5 fruit fly cellular contexts compared by ENCODE assay signal in the genomic region with DNA sequence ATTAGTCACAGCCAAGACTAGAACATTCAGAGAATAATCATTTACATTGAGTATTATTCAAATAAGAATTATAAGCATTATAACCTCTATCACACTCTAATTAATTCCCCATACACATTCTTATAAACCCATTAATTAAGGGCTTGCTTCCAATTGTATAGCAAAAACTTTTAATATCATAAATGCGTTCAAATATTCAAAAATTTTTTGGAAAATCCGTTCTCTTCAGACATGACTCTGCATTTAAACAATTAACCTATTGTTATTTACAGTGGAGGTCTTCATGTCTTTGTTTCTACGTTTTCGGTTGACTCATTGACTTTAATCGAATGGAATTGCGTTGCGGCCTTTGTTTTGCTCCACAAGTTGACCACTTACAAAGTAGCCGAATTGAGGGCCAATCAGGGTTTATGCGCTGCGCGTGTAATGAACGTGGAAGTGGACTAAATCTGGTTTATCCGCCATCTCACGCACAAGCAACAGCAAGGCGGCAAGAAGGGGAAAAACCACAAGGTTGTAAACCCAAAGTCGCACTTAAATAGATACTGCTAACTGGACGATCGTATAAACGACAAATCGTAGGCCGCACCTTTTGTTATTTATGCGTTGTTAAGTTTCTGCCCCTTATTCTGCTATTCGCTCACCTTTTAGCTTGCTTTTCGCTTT.
A peak's percentile ranks its signal among the peaks of the same experiment; 100 is the strongest.
TF ChIP-seq lines count a peak whose summit lies in the region.

No protein-coding gene starts in this region.

TF ChIP-seq in whole organism, adult, 20 proteins besides CTCF, POLR2A, EP300 and RAD21 (continued from another document):
- TF ChIP-seq bab1 (GFP tag; optimal IDR thresholded peaks at IDR 0.05; lab: Kevin White, UChicago) (peak; percentile 67), cnc (optimal IDR thresholded peaks at IDR 0.05; lab: Kevin White, UChicago) (no peak), kay (GFP tag; lab: Kevin White, UChicago; ENCODE audit: borderline replicate concordance) (no peak)

TF ChIP-seq in whole organism, embryonic, 481 proteins besides CTCF, POLR2A, EP300 and RAD21 (continued from another document and continues in another):
- TF ChIP-seq CG8359 (GFP tag; optimal IDR thresholded peaks at IDR 0.05; lab: Kevin White, UChicago; ENCODE audit: borderline replicate concordance) (no peak), CG1832 (GFP tag; optimal IDR thresholded peaks at IDR 0.05; lab: Kevin White, UChicago) (no peak), CG14965 (GFP tag; optimal IDR thresholded peaks at IDR 0.05; lab: Kevin White, UChicago; ENCODE audit: borderline replicate concordance) (no peak), CG7963 (GFP tag; IDR thresholded peaks at IDR 0.05; lab: Robert Waterston, UW; ENCODE audit: partially characterized antibody) (no peak), CG17361 (GFP tag; IDR thresholded peaks at IDR 0.05; lab: Robert Waterston, UW) (no peak), repo (GFP tag; optimal IDR thresholded peaks at IDR 0.05; lab: Kevin White, UChicago) (no peak), Mrtf (GFP tag; IDR thresholded peaks at IDR 0.05; lab: Robert Waterston, UW) (no peak), pfk (GFP tag; optimal IDR thresholded peaks at IDR 0.05; lab: Kevin White, UChicago) (no peak), zfh2 (GFP tag; optimal IDR thresholded peaks at IDR 0.05; lab: Kevin White, UChicago) (peak; percentile 74), CG11696 (GFP tag; IDR thresholded peaks at IDR 0.05; lab: Robert Waterston, UW) (0 out of 2 replicates have a peak, but pooled peaks have one; percentile 39), Neu2 (GFP tag; optimal IDR thresholded peaks at IDR 0.05; lab: Kevin White, UChicago; ENCODE audit: borderline replicate concordance) (no peak), CG1603 (tag; optimal IDR thresholded peaks at IDR 0.05; lab: Kevin White, UChicago) (peak; percentile 47), bigmax (GFP tag; optimal IDR thresholded peaks at IDR 0.05; lab: Kevin White, UChicago) (no peak), nom (GFP tag; optimal IDR thresholded peaks at IDR 0.05; lab: Kevin White, UChicago) (peak; percentile 58), pita (GFP tag; optimal IDR thresholded peaks at IDR 0.05; lab: Kevin White, UChicago) (no peak), gfzf (GFP tag; optimal IDR thresholded peaks at IDR 0.05; lab: Kevin White, UChicago) (no peak), CG10366 (GFP tag; IDR thresholded peaks at IDR 0.05; lab: Robert Waterston, UW) (peak; percentile 54), Mes4 (GFP tag; optimal IDR thresholded peaks at IDR 0.05; lab: Kevin White, UChicago) (peak; percentile 9), CG1024 (GFP tag; IDR thresholded peaks at IDR 0.05; lab: Robert Waterston, UW) (no peak), Hmr (GFP tag; optimal IDR thresholded peaks at IDR 0.05; lab: Kevin White, UChicago) (peak; percentile 71), Max (GFP tag; optimal IDR thresholded peaks at IDR 0.05; lab: Kevin White, UChicago) (no peak), Trl (optimal IDR thresholded peaks at IDR 0.05; lab: Kevin White, UChicago) (no peak), Trl (GFP tag; optimal IDR thresholded peaks at IDR 0.05; lab: Kevin White, UChicago) (peak; percentile 14), TFAM (GFP tag; optimal IDR thresholded peaks at IDR 0.05; lab: Kevin White, UChicago) (no peak), CG9727 (GFP tag; optimal IDR thresholded peaks at IDR 0.05; lab: Kevin White, UChicago) (peak; percentile 24), slbo (GFP tag; IDR thresholded peaks at IDR 0.05; lab: Robert Waterston, UW) (peak; percentile 87), CG11247 (GFP tag; IDR thresholded peaks at IDR 0.05; lab: Robert Waterston, UW) (peak; percentile 66), her (GFP tag; optimal IDR thresholded peaks at IDR 0.05; lab: Kevin White, UChicago) (peak; percentile 76), Fer3 (tag; optimal IDR thresholded peaks at IDR 0.05; lab: Kevin White, UChicago) (peak; percentile 69), ERR (GFP tag; optimal IDR thresholded peaks at IDR 0.05; lab: Kevin White, UChicago) (no peak)

TF ChIP-seq in whole organism, prepupa, 60 proteins besides CTCF, POLR2A, EP300 and RAD21 (continued from another document and continues in another):
- peak; percentile 31 for TF ChIP-seq Smox (GFP tag; optimal IDR thresholded peaks at IDR 0.05; lab: Kevin White, UChicago)
- peak; percentile 42 for TF ChIP-seq CG1621 (tag; optimal IDR thresholded peaks at IDR 0.05; lab: Kevin White, UChicago)
- TF ChIP-seq Eip93F (GFP tag; optimal IDR thresholded peaks at IDR 0.05; lab: Kevin White, UChicago) = peak; percentile 39
- peak; percentile 37; the same call in 2 of the 3 replicates for TF ChIP-seq CG8119 (GFP tag; IDR thresholded peaks at IDR 0.05; lab: Robert Waterston, UW)
- TF ChIP-seq CG6854 (GFP tag; optimal IDR thresholded peaks at IDR 0.05; lab: Kevin White, UChicago) = no peak
- no peak for TF ChIP-seq Hr38 (GFP tag; optimal IDR thresholded peaks at IDR 0.05; lab: Kevin White, UChicago)
- TF ChIP-seq Eip78C (GFP tag; lab: Kevin White, UChicago) = peak; percentile 78
- peak; percentile 78 for TF ChIP-seq Sox14 (GFP tag; optimal IDR thresholded peaks at IDR 0.05; lab: Kevin White, UChicago)
- peak; percentile 37 for TF ChIP-seq Ets96B (tag; optimal IDR thresholded peaks at IDR 0.05; lab: Kevin White, UChicago)
- TF ChIP-seq ss (GFP tag; optimal IDR thresholded peaks at IDR 0.05; lab: Kevin White, UChicago) = peak; percentile 13 to 55
- peak; percentile 42 for TF ChIP-seq acj6 (GFP tag; optimal IDR thresholded peaks at IDR 0.05; lab: Kevin White, UChicago)
- TF ChIP-seq Sox15 (GFP tag; optimal IDR thresholded peaks at IDR 0.05; lab: Kevin White, UChicago) = peak; percentile 41
- no peak for TF ChIP-seq CG32006 (GFP tag; optimal IDR thresholded peaks at IDR 0.05; lab: Kevin White, UChicago)
- TF ChIP-seq Met (GFP tag; optimal IDR thresholded peaks at IDR 0.05; lab: Kevin White, UChicago) = peak; percentile 24
- peak; percentile 79 for TF ChIP-seq svp (GFP tag; lab: Kevin White, UChicago)
- peak; percentile 36 for TF ChIP-seq CG3919 (GFP tag; optimal IDR thresholded peaks at IDR 0.05; lab: Kevin White, UChicago)
- no peak for TF ChIP-seq CG16779 (tag; optimal IDR thresholded peaks at IDR 0.05; lab: Kevin White, UChicago)
- peak; percentile 2 for TF ChIP-seq Ets21C (GFP tag; optimal IDR thresholded peaks at IDR 0.05; lab: Kevin White, UChicago)
- TF ChIP-seq Hr4 (GFP tag; optimal IDR thresholded peaks at IDR 0.05; lab: Kevin White, UChicago) = no peak
- TF ChIP-seq fkh (GFP tag; optimal IDR thresholded peaks at IDR 0.05; lab: Kevin White, UChicago) = no peak
- peak; percentile 58 for TF ChIP-seq CG31627 (GFP tag; optimal IDR thresholded peaks at IDR 0.05; lab: Kevin White, UChicago)
- peak; percentile 26 for TF ChIP-seq CG3032 (tag; optimal IDR thresholded peaks at IDR 0.05; lab: Kevin White, UChicago)
- no peak for TF ChIP-seq CG11294 (GFP tag; IDR thresholded peaks at IDR 0.05; lab: Robert Waterston, UW)
- no peak for TF ChIP-seq spab (GFP tag; optimal IDR thresholded peaks at IDR 0.05; lab: Kevin White, UChicago)
- TF ChIP-seq Gug (GFP tag; IDR thresholded peaks at IDR 0.05; lab: Robert Waterston, UW) = peak; percentile 23
- TF ChIP-seq CG8632 (GFP tag; optimal IDR thresholded peaks at IDR 0.05; lab: Kevin White, UChicago) = peak; percentile 10
- peak; percentile 71 for TF ChIP-seq esn (GFP tag; optimal IDR thresholded peaks at IDR 0.05; lab: Kevin White, UChicago)
- TF ChIP-seq salr (GFP tag; optimal IDR thresholded peaks at IDR 0.05; lab: Kevin White, UChicago) = peak in 1 of 2 experiments; percentile 59
- TF ChIP-seq fd85E (GFP tag; optimal IDR thresholded peaks at IDR 0.05; lab: Kevin White, UChicago) = no peak
- peak; percentile 74 for TF ChIP-seq topi (GFP tag; optimal IDR thresholded peaks at IDR 0.05; lab: Kevin White, UChicago)
- peak; percentile 49 for TF ChIP-seq CG6808 (GFP tag; optimal IDR thresholded peaks at IDR 0.05; lab: Kevin White, UChicago)
- TF ChIP-seq CG34406 (GFP tag; optimal IDR thresholded peaks at IDR 0.05; lab: Kevin White, UChicago) = peak; percentile 45

TF ChIP-seq in whole organism, pupa, 21 proteins besides CTCF, POLR2A, EP300 and RAD21 (continued from another document):
- TF ChIP-seq Ets98B (GFP tag; IDR thresholded peaks at IDR 0.05; lab: Robert Waterston, UW) (peak; percentile 52), Snoo (tag; optimal IDR thresholded peaks at IDR 0.05; lab: Kevin White, UChicago) (peak; percentile 52)
TF ChIP-seq in whole organism, pupa: peak in this region for 13.

TF ChIP-seq in whole organism, wandering third instar larva, 38 proteins besides CTCF, POLR2A, EP300 and RAD21 (continued from another document):
- TF ChIP-seq ey (GFP tag; optimal IDR thresholded peaks at IDR 0.05; lab: Kevin White, UChicago) = peak; percentile 51
- peak; percentile 55 for TF ChIP-seq HLH106 (tag; optimal IDR thresholded peaks at IDR 0.05; lab: Kevin White, UChicago)
- TF ChIP-seq Vsx2 (GFP tag; optimal IDR thresholded peaks at IDR 0.05; lab: Kevin White, UChicago; ENCODE audit: partially characterized antibody) = no peak
- peak; percentile 50 for TF ChIP-seq h (GFP tag; optimal IDR thresholded peaks at IDR 0.05; lab: Kevin White, UChicago)
- peak in 1 of 2 experiments; percentile 9 for TF ChIP-seq foxo (GFP tag; optimal IDR thresholded peaks at IDR 0.05; lab: Kevin White, UChicago)
- TF ChIP-seq Hr78 (GFP tag; optimal IDR thresholded peaks at IDR 0.05; lab: Kevin White, UChicago) = no peak
- no peak for TF ChIP-seq CrebA (GFP tag; optimal IDR thresholded peaks at IDR 0.05; lab: Kevin White, UChicago; ENCODE audit: borderline replicate concordance)
- peak; percentile 14 for TF ChIP-seq CG9705 (GFP tag; optimal IDR thresholded peaks at IDR 0.05; lab: Kevin White, UChicago)
- no peak for TF ChIP-seq woc (GFP tag; optimal IDR thresholded peaks at IDR 0.05; lab: Kevin White, UChicago)
- no peak for TF ChIP-seq brk (GFP tag; optimal IDR thresholded peaks at IDR 0.05; lab: Kevin White, UChicago)
- TF ChIP-seq Sp1 (GFP tag; optimal IDR thresholded peaks at IDR 0.05; lab: Kevin White, UChicago) = peak; percentile 44
- no peak for TF ChIP-seq pan (optimal IDR thresholded peaks at IDR 0.05; lab: Kevin White, UChicago)
- peak; percentile 66 for TF ChIP-seq br (GFP tag; optimal IDR thresholded peaks at IDR 0.05; lab: Kevin White, UChicago)
- TF ChIP-seq Dif (GFP tag; optimal IDR thresholded peaks at IDR 0.05; lab: Kevin White, UChicago; ENCODE audit: partially characterized antibody) = no peak
- TF ChIP-seq sv (GFP tag; optimal IDR thresholded peaks at IDR 0.05; lab: Kevin White, UChicago) = no peak
- TF ChIP-seq N (GFP tag; optimal IDR thresholded peaks at IDR 0.05; lab: Kevin White, UChicago) = no peak
- no peak for TF ChIP-seq Mio (GFP tag; optimal IDR thresholded peaks at IDR 0.05; lab: Kevin White, UChicago)
- TF ChIP-seq lola (GFP tag; optimal IDR thresholded peaks at IDR 0.05; lab: Kevin White, UChicago) = no peak
